Fruit fly (Drosophila melanogaster) whole organism, embryonic: ENCODE results near the gene dgrn.

Source experiments
- Adf1 ChIP-seq: fragments of 200-800 bp; sonication (Bioruptor generic); IDR thresholded peaks from 2 replicates; pipeline ENCODE4 v1.3.6; 2022; ENCODE audit warnings: missing biosample characterization, missing genetic modification characterization
- B-H1 ChIP-seq: fragments of 200-800 bp; sonication (Bioruptor generic); IDR thresholded peaks from 3 replicates; pipeline ENCODE4 v1.3.6; 2022; ENCODE audit warnings: missing biosample characterization, missing genetic modification characterization
- BtbVII ChIP-seq: fragments of 200-800 bp; sonication (Bioruptor generic); optimal IDR thresholded peaks from 3 replicates; lab custom pipeline; 2017; ENCODE audit warnings: missing biosample characterization, mild to moderate bottlenecking, missing genetic modification characterization
- CG10543 ChIP-seq: fragments of 200-800 bp; sonication (Bioruptor generic); optimal IDR thresholded peaks from 3 replicates; lab custom pipeline; 2017; ENCODE audit warnings: missing biosample characterization, mild to moderate bottlenecking, missing genetic modification characterization, moderate library complexity
- CG13287 ChIP-seq: fragments of 200-800 bp; sonication (Bioruptor generic); IDR thresholded peaks from 2 replicates; pipeline ENCODE4 v1.3.6; 2022; ENCODE audit warnings: missing biosample characterization, missing genetic modification characterization; ENCODE audit not compliant: partially characterized antibody
- CG17802 ChIP-seq: fragments of 200-800 bp; sonication (Bioruptor generic); optimal IDR thresholded peaks from 2 replicates; lab custom pipeline; 2018; ENCODE audit warnings: missing biosample characterization, mild to moderate bottlenecking, missing genetic modification characterization, moderate library complexity
- CG1832 ChIP-seq: fragments of 200-800 bp; sonication (Bioruptor generic); optimal IDR thresholded peaks from 2 replicates; lab custom pipeline; 2017; ENCODE audit warnings: missing biosample characterization, mild to moderate bottlenecking, missing genetic modification characterization, inconsistent platforms
- CG18764 ChIP-seq: fragments of 200-800 bp; sonication (Bioruptor generic); optimal IDR thresholded peaks from 3 replicates; lab custom pipeline; 2016; ENCODE audit warnings: missing biosample characterization, missing genetic modification characterization
- CG2199 ChIP-seq: fragments of 200-800 bp; sonication (Bioruptor generic); IDR thresholded peaks from 3 replicates; pipeline ENCODE4 v1.3.6; 2022; ENCODE audit warnings: missing biosample characterization, missing genetic modification characterization
- CG32767 ChIP-seq: fragments of 200-800 bp; sonication (Bioruptor generic); IDR thresholded peaks from 2 replicates; pipeline ENCODE4 v1.3.6; 2022; ENCODE audit warnings: missing biosample characterization, missing genetic modification characterization
- CG34224 ChIP-seq: fragments of 200-800 bp; sonication (Bioruptor generic); IDR thresholded peaks from 3 replicates; pipeline ENCODE4 v1.3.6; 2022; ENCODE audit warnings: missing biosample characterization, missing genetic modification characterization; ENCODE audit not compliant: partially characterized antibody
- CG4360 ChIP-seq: fragments of 200-800 bp; sonication (Bioruptor generic); IDR thresholded peaks from 2 replicates; pipeline ENCODE4 v1.3.6; 2022; ENCODE audit warnings: missing biosample characterization, missing genetic modification characterization
- CG4424 ChIP-seq: fragments of 200-800 bp; sonication (Bioruptor generic); optimal IDR thresholded peaks from 3 replicates; lab custom pipeline; 2016; ENCODE audit warnings: missing biosample characterization, missing genetic modification characterization
- CG6683 ChIP-seq: fragments of 200-800 bp; sonication (Bioruptor generic); optimal IDR thresholded peaks from 2 replicates; lab custom pipeline; 2017; ENCODE audit warnings: missing biosample characterization, mild to moderate bottlenecking, missing genetic modification characterization, missing genetic modification reagents
- CG6813 ChIP-seq: fragments of 200-800 bp; sonication (Bioruptor generic); optimal IDR thresholded peaks from 2 replicates; lab custom pipeline; 2017; ENCODE audit warnings: missing biosample characterization, missing genetic modification characterization, mild to moderate bottlenecking, moderate library complexity, missing genetic modification reagents
- CG7786 ChIP-seq: fragments of 200-800 bp; sonication (Bioruptor generic); optimal IDR thresholded peaks from 2 replicates; lab custom pipeline; 2016; ENCODE audit warnings: missing biosample characterization, missing genetic modification characterization
- CG8089 ChIP-seq: fragments of 200-800 bp; sonication (Bioruptor generic); optimal IDR thresholded peaks from 3 replicates; lab custom pipeline; 2016; ENCODE audit warnings: missing biosample characterization, missing genetic modification characterization
- CrebB ChIP-seq: fragments of 200-800 bp; sonication (Bioruptor generic); optimal IDR thresholded peaks from 3 replicates; lab custom pipeline; 2018; ENCODE audit warnings: missing biosample characterization, mild to moderate bottlenecking, missing genetic modification characterization
- D ChIP-seq, 2 experiments: fragments of 200-800 bp in 1 of 2; fragments of >200 bp in 1 of 2; sonication (Bioruptor generic) in 1 of 2; optimal IDR thresholded peaks; 2 replicates in 1 of 2; 3 replicates in 1 of 2; lab custom pipeline; 2017; ENCODE audit warnings: mild to moderate bottlenecking in 1 of 2, missing biosample characterization in 1 of 2, missing genetic modification characterization in 1 of 2, missing genetic modification reagents in 1 of 2
- Dp ChIP-seq: fragments of 200-800 bp; sonication (Bioruptor generic); optimal IDR thresholded peaks from 2 replicates; lab custom pipeline; 2018; ENCODE audit warnings: missing biosample characterization, mild to moderate bottlenecking, missing genetic modification characterization, moderate library complexity
- ERR ChIP-seq: fragments of 200-800 bp; sonication (Bioruptor generic); optimal IDR thresholded peaks from 2 replicates; lab custom pipeline; 2016; ENCODE audit warnings: missing biosample characterization, missing genetic modification characterization
- Ets97D ChIP-seq: fragments of 200-800 bp; sonication (Bioruptor generic); optimal IDR thresholded peaks from 3 replicates; lab custom pipeline; 2016; ENCODE audit warnings: missing biosample characterization, missing genetic modification characterization
- GATAe ChIP-seq: fragments of 200-800 bp; sonication (Bioruptor generic); conservative IDR thresholded peaks from 2 replicates; pipeline ENCODE4 v1.3.6; 2022; ENCODE audit warnings: missing biosample characterization, missing genetic modification characterization
- H15 ChIP-seq: fragments of 200-800 bp; sonication (Bioruptor generic); IDR thresholded peaks from 3 replicates; pipeline ENCODE4 v1.3.6; 2022; ENCODE audit warnings: missing biosample characterization, missing genetic modification characterization
- HLH54F ChIP-seq: fragments of 200-800 bp; sonication (Bioruptor generic); optimal IDR thresholded peaks from 3 replicates; lab custom pipeline; 2016; ENCODE audit warnings: missing biosample characterization, missing genetic modification characterization
- Hey ChIP-seq: fragments of 200-800 bp; sonication (Bioruptor generic); optimal IDR thresholded peaks from 3 replicates; lab custom pipeline; 2018; ENCODE audit warnings: missing biosample characterization, mild to moderate bottlenecking, missing genetic modification characterization
- Hmx ChIP-seq: fragments of 200-800 bp; sonication (Bioruptor generic); optimal IDR thresholded peaks from 2 replicates; lab custom pipeline; 2016; ENCODE audit warnings: missing biosample characterization, missing genetic modification characterization
- Hr51 ChIP-seq, 2 experiments: fragments of 200-800 bp; sonication (Bioruptor generic); optimal IDR thresholded peaks; 2 replicates in 1 of 2; 3 replicates in 1 of 2; lab custom pipeline; 2016 to 2018; ENCODE audit warnings: missing biosample characterization in 2 of 2, missing genetic modification characterization in 2 of 2, mild to moderate bottlenecking in 1 of 2, moderate library complexity in 1 of 2
- Lhr ChIP-seq: fragments of 200-800 bp; sonication (Bioruptor generic); optimal IDR thresholded peaks from 3 replicates; lab custom pipeline; 2017; ENCODE audit warnings: mild to moderate bottlenecking, missing biosample characterization, missing genetic modification reagents, missing genetic modification characterization
- Nf-YC ChIP-seq: fragments of 200-800 bp; optimal IDR thresholded peaks from 3 replicates; lab custom pipeline; 2019; ENCODE audit warnings: missing biosample characterization, mild to moderate bottlenecking, missing genetic modification characterization, moderate library complexity
- NfI ChIP-seq: fragments of 200-800 bp; sonication (Bioruptor generic); optimal IDR thresholded peaks from 3 replicates; lab custom pipeline; 2018; ENCODE audit warnings: missing biosample characterization, mild to moderate bottlenecking, missing genetic modification characterization, moderate library complexity
- Sox102F ChIP-seq: fragments of 200-800 bp; sonication (Bioruptor generic); optimal IDR thresholded peaks from 2 replicates; lab custom pipeline; 2018; ENCODE audit warnings: missing biosample characterization, mild to moderate bottlenecking, missing genetic modification characterization, moderate library complexity
- Sry-β ChIP-seq: fragments of 200-800 bp; sonication (Bioruptor generic); optimal IDR thresholded peaks from 2 replicates; lab custom pipeline; 2018; ENCODE audit warnings: missing biosample characterization, mild to moderate bottlenecking, missing genetic modification characterization, moderate library complexity
- Stat92E ChIP-seq, 3 experiments: fragments of >200 bp in 2 of 3; fragments of 200-800 bp in 1 of 3; sonication (Bioruptor generic) in 1 of 3; optimal IDR thresholded peaks; 2 replicates each; lab custom pipeline; 2017 to 2019; ENCODE audit warnings: missing biosample characterization in 3 of 3, missing genetic modification characterization in 3 of 3, mild to moderate bottlenecking in 1 of 3, moderate library complexity in 1 of 3
- Vsx1 ChIP-seq: fragments of 200-800 bp; sonication (Bioruptor generic); optimal IDR thresholded peaks from 2 replicates; lab custom pipeline; 2017; ENCODE audit warnings: missing biosample characterization, mild to moderate bottlenecking, missing genetic modification characterization, missing genetic modification reagents
- YL-1 ChIP-seq: fragments of 200-800 bp; sonication (Bioruptor generic); optimal IDR thresholded peaks from 3 replicates; lab custom pipeline; 2017; ENCODE audit warnings: missing biosample characterization, mild to moderate bottlenecking, missing genetic modification characterization
- bbx ChIP-seq: fragments of 200-800 bp; sonication (Bioruptor generic); IDR thresholded peaks from 2 replicates; pipeline ENCODE4 v1.3.6; 2022; ENCODE audit warnings: missing biosample characterization, missing genetic modification characterization; ENCODE audit not compliant: partially characterized antibody
- corto ChIP-seq: fragments of 200-800 bp; sonication (Bioruptor generic); optimal IDR thresholded peaks from 2 replicates; lab custom pipeline; 2016; ENCODE audit warnings: missing biosample characterization, mild to moderate bottlenecking, missing genetic modification characterization, moderate library complexity
- dmrt11E ChIP-seq: fragments of 200-800 bp; sonication (Bioruptor generic); optimal IDR thresholded peaks from 3 replicates; lab custom pipeline; 2018; ENCODE audit warnings: missing biosample characterization, mild to moderate bottlenecking, missing genetic modification characterization, moderate library complexity
- emc ChIP-seq: fragments of 200-800 bp; sonication (Bioruptor generic); optimal IDR thresholded peaks from 2 replicates; lab custom pipeline; 2016; ENCODE audit warnings: missing biosample characterization, missing genetic modification characterization
- mirr ChIP-seq: fragments of 200-800 bp; sonication (Bioruptor generic); optimal IDR thresholded peaks from 3 replicates; lab custom pipeline; 2018; ENCODE audit warnings: missing biosample characterization, mild to moderate bottlenecking, missing genetic modification characterization
- nom ChIP-seq: fragments of 200-800 bp; sonication (Bioruptor generic); optimal IDR thresholded peaks from 2 replicates; lab custom pipeline; 2017; ENCODE audit warnings: missing biosample characterization, missing genetic modification characterization, mild to moderate bottlenecking, moderate library complexity, missing genetic modification reagents
- sim ChIP-seq: fragments of 200-800 bp; sonication (Bioruptor generic); IDR thresholded peaks from 2 replicates; pipeline ENCODE4 v1.3.6; 2022; ENCODE audit warnings: missing biosample characterization, missing genetic modification characterization
- slp2 ChIP-seq: fragments of 200-800 bp; sonication (Bioruptor generic); optimal IDR thresholded peaks from 2 replicates; lab custom pipeline; 2016; ENCODE audit warnings: missing biosample characterization, missing genetic modification characterization
- sob ChIP-seq: fragments of 200-800 bp; sonication (Bioruptor generic); IDR thresholded peaks from 2 replicates; pipeline ENCODE4 v1.3.6; 2022; ENCODE audit warnings: missing biosample characterization, missing genetic modification characterization
- sug ChIP-seq: fragments of 200-800 bp; optimal IDR thresholded peaks from 2 replicates; lab custom pipeline; 2019; ENCODE audit warnings: missing biosample characterization, mild to moderate bottlenecking, missing genetic modification characterization, moderate library complexity
- trh ChIP-seq: fragments of 200-800 bp; sonication (Bioruptor generic); optimal IDR thresholded peaks from 2 replicates; lab custom pipeline; 2016; ENCODE audit warnings: missing biosample characterization, missing genetic modification characterization
- tx ChIP-seq: fragments of 200-800 bp; sonication (Bioruptor generic); optimal IDR thresholded peaks from 2 replicates; lab custom pipeline; 2016; ENCODE audit warnings: missing biosample characterization, missing genetic modification characterization

The dgrn gene

DNA sequence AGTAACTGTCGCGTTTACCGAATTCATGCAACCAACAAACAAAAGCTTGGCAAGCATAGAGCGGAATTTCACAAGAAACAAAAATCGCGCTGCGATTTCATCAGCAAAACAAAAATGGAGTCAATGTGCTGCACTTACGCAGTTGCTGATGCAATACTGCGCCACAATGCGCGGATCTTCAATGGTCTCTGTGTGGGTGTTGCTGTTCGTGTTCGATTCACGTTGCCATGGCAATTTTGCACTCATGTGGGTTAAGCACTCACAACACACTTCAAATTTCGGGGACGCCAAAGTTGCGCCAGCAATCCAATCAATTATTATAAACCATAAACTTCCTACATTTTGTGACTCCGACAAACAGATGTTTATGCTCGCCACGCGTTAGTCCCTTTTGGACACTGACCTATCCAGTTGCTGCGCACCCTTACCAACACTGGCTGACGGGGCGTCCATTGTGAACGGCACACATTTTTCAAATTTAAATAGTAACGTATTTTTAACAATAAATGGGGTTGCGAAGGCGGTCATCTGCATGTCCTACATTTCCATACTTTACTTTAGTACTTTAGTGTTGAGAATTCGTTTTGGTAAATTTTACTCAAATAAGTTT lies 37.7 kb downstream of the dgrn start, which contains the start of gene CG2017 (continued):
- no peak for TF ChIP-seq CG6813 (GFP tag; lab: Kevin White, UChicago)
- TF ChIP-seq trh (GFP tag; lab: Kevin White, UChicago), result no peak
- TF ChIP-seq Nf-YC (tag; lab: Kevin White, UChicago), result peak; percentile 20
- TF ChIP-seq Hmx (GFP tag; lab: Kevin White, UChicago), result no peak
- peak; percentile 64 for TF ChIP-seq CG17802 (tag; lab: Kevin White, UChicago)
- no peak for TF ChIP-seq CG6683 (GFP tag; lab: Kevin White, UChicago)
- TF ChIP-seq BtbVII (GFP tag; lab: Kevin White, UChicago), result no peak
- peak; percentile 29 for TF ChIP-seq ERR (GFP tag; lab: Kevin White, UChicago)
- TF ChIP-seq CG18764 (GFP tag; lab: Kevin White, UChicago), result no peak
- TF ChIP-seq CG10543 (GFP tag; lab: Kevin White, UChicago), result peak; percentile 18
- TF ChIP-seq Vsx1 (GFP tag; lab: Kevin White, UChicago), result no peak
- no peak for TF ChIP-seq B-H1
- TF ChIP-seq slp2 (GFP tag; lab: Kevin White, UChicago), result peak; percentile 11
- peak; percentile 18 for TF ChIP-seq dmrt11E
- TF ChIP-seq Adf1 (GFP tag; lab: Robert Waterston, UW), result no peak
- no peak for TF ChIP-seq corto (GFP tag; lab: Kevin White, UChicago)
- TF ChIP-seq YL-1 (GFP tag; lab: Kevin White, UChicago), result peak; percentile 49
- peak; percentile 51 for TF ChIP-seq Sry-β (GFP tag; lab: Kevin White, UChicago)
- TF ChIP-seq CG2199 (GFP tag; lab: Robert Waterston, UW), result peak; percentile 77; the same call in 2 of the 3 replicates
- TF ChIP-seq Dp (GFP tag; lab: Kevin White, UChicago), result peak; percentile 82
- no peak for TF ChIP-seq sim
- TF ChIP-seq GATAe (GFP tag; lab: Robert Waterston, UW), result no peak
- TF ChIP-seq CG13287 (GFP tag; lab: Robert Waterston, UW), result peak; percentile 61
- peak; percentile 71 for TF ChIP-seq HLH54F (GFP tag; lab: Kevin White, UChicago)
- TF ChIP-seq mirr (GFP tag; lab: Kevin White, UChicago), result peak; percentile 42
- no peak for TF ChIP-seq nom (GFP tag; lab: Kevin White, UChicago)
- TF ChIP-seq CG32767 (GFP tag; lab: Robert Waterston, UW), result no peak
- no peak for TF ChIP-seq emc (GFP tag; lab: Kevin White, UChicago)
- TF ChIP-seq D (optimal IDR thresholded peaks at IDR 0.05; lab: Kevin White, UChicago), result no peak
- no peak for TF ChIP-seq D (GFP tag; optimal IDR thresholded peaks at IDR 0.05; lab: Kevin White, UChicago)
- TF ChIP-seq CG1832 (GFP tag; lab: Kevin White, UChicago), result no peak
- peak; percentile 22 for TF ChIP-seq CG8089 (GFP tag; lab: Kevin White, UChicago)
- peak; percentile 11 for TF ChIP-seq Sox102F (GFP tag; lab: Kevin White, UChicago)
- no peak for TF ChIP-seq Hr51 (GFP tag; optimal IDR thresholded peaks at IDR 0.05; lab: Kevin White, UChicago)
- TF ChIP-seq sug (tag; lab: Kevin White, UChicago), result peak; percentile 35
- peak; percentile 92 for TF ChIP-seq Ets97D
- TF ChIP-seq CG34224, result no peak
- TF ChIP-seq Hey (tag; lab: Kevin White, UChicago), result no peak
- no peak for TF ChIP-seq Stat92E (GFP tag; optimal IDR thresholded peaks at IDR 0.05; lab: Kevin White, UChicago)
- peak; percentile 65 for TF ChIP-seq tx (GFP tag; lab: Kevin White, UChicago)
- peak; percentile 69 for TF ChIP-seq NfI (GFP tag; lab: Kevin White, UChicago)
- peak; percentile 78 for TF ChIP-seq sob (GFP tag; lab: Robert Waterston, UW)
- TF ChIP-seq CrebB (tag; lab: Kevin White, UChicago), result peak; percentile 32
- TF ChIP-seq CG4360 (GFP tag; lab: Robert Waterston, UW), result no peak
- peak; percentile 45 for TF ChIP-seq CG7786 (GFP tag; lab: Kevin White, UChicago)
- TF ChIP-seq bbx (GFP tag; lab: Robert Waterston, UW), result no peak
- TF ChIP-seq H15 (GFP tag; lab: Robert Waterston, UW), result peak; percentile 35; the same call in 1 of the 3 replicates
- peak; percentile 38 for TF ChIP-seq CG4424 (GFP tag; lab: Kevin White, UChicago)
- peak; percentile 82 for TF ChIP-seq Lhr (GFP tag; lab: Kevin White, UChicago)
